Fruit fly (Drosophila melanogaster) whole organism, embryonic: ENCODE measurements around the gene CG13654.

Experiments
- CG10959 ChIP-seq: fragments of 200-800 bp; sonication (Bioruptor generic); IDR thresholded peaks from 2 replicates; pipeline ENCODE4 v1.3.6; 2022; ENCODE audit warnings: missing biosample characterization, missing genetic modification characterization
- CG12155 ChIP-seq: fragments of 200-800 bp; sonication (Bioruptor generic); optimal IDR thresholded peaks from 3 replicates; lab custom pipeline; 2016; ENCODE audit warnings: missing biosample characterization, missing genetic modification characterization
- CG12769 ChIP-seq: fragments of 200-800 bp; sonication (Bioruptor generic); optimal IDR thresholded peaks from 2 replicates; lab custom pipeline; 2019; ENCODE audit warnings: missing biosample characterization, mild to moderate bottlenecking, missing genetic modification characterization, moderate library complexity
- CG12942 ChIP-seq: fragments of 200-800 bp; sonication (Bioruptor generic); optimal IDR thresholded peaks from 3 replicates; lab custom pipeline; 2016; ENCODE audit warnings: missing biosample characterization, missing genetic modification characterization
- CG13296 ChIP-seq: fragments of 200-800 bp; sonication (Bioruptor generic); optimal IDR thresholded peaks from 3 replicates; lab custom pipeline; 2018; ENCODE audit warnings: missing biosample characterization, mild to moderate bottlenecking, missing genetic modification characterization
- CG14965 ChIP-seq: fragments of 200-800 bp; sonication (Bioruptor generic); optimal IDR thresholded peaks from 2 replicates; lab custom pipeline; 2016; ENCODE audit warnings: missing biosample characterization, missing genetic modification characterization, borderline replicate concordance
- CG1529 ChIP-seq: fragments of 200-800 bp; sonication (Bioruptor generic); optimal IDR thresholded peaks from 3 replicates; lab custom pipeline; 2018; ENCODE audit warnings: missing biosample characterization, missing genetic modification characterization
- CG16813 ChIP-seq: fragments of 200-800 bp; sonication (Bioruptor generic); IDR thresholded peaks from 3 replicates; pipeline ENCODE4 v1.3.6; 2022; ENCODE audit warnings: missing biosample characterization, missing genetic modification characterization; ENCODE audit not compliant: partially characterized antibody
- CG17912 ChIP-seq: fragments of 200-800 bp; sonication (Bioruptor generic); optimal IDR thresholded peaks from 2 replicates; lab custom pipeline; 2018; ENCODE audit warnings: missing biosample characterization, mild to moderate bottlenecking, missing genetic modification characterization
- CG1792 ChIP-seq: fragments of 200-800 bp; sonication (Bioruptor generic); optimal IDR thresholded peaks from 2 replicates; lab custom pipeline; 2016; ENCODE audit warnings: missing biosample characterization, missing genetic modification characterization
- CG43689 ChIP-seq: fragments of 200-800 bp; sonication (Bioruptor generic); IDR thresholded peaks from 2 replicates; pipeline ENCODE4 v1.3.6; 2022; ENCODE audit warnings: missing biosample characterization, missing genetic modification characterization
- CG4404 ChIP-seq: fragments of 200-800 bp; sonication (Bioruptor generic); IDR thresholded peaks from 2 replicates; pipeline ENCODE4 v1.3.6; 2022; ENCODE audit warnings: missing biosample characterization, missing genetic modification characterization
- CG4730 ChIP-seq: fragments of 200-800 bp; sonication (Bioruptor generic); IDR thresholded peaks from 2 replicates; pipeline ENCODE4 v1.3.6; 2022; ENCODE audit warnings: missing biosample characterization, missing genetic modification characterization
- CG5180 ChIP-seq: fragments of 200-800 bp; sonication (Bioruptor generic); optimal IDR thresholded peaks from 3 replicates; lab custom pipeline; 2017; ENCODE audit warnings: missing biosample characterization, missing genetic modification characterization, mild to moderate bottlenecking, moderate library complexity, missing genetic modification reagents
- CG7271 ChIP-seq: fragments of 200-800 bp; sonication (Bioruptor generic); optimal IDR thresholded peaks from 2 replicates; lab custom pipeline; 2018; ENCODE audit warnings: missing biosample characterization, mild to moderate bottlenecking, missing genetic modification characterization, moderate library complexity
- CG7786 ChIP-seq: fragments of 200-800 bp; sonication (Bioruptor generic); optimal IDR thresholded peaks from 2 replicates; lab custom pipeline; 2016; ENCODE audit warnings: missing biosample characterization, missing genetic modification characterization
- CG8089 ChIP-seq: fragments of 200-800 bp; sonication (Bioruptor generic); optimal IDR thresholded peaks from 3 replicates; lab custom pipeline; 2016; ENCODE audit warnings: missing biosample characterization, missing genetic modification characterization
- CG8944 ChIP-seq: fragments of 200-800 bp; sonication (Bioruptor generic); optimal IDR thresholded peaks from 3 replicates; lab custom pipeline; 2016; ENCODE audit warnings: missing biosample characterization, missing genetic modification characterization
- CHES-1-like ChIP-seq: fragments of 200-800 bp; sonication (Bioruptor generic); optimal IDR thresholded peaks from 2 replicates; lab custom pipeline; 2016; ENCODE audit warnings: missing biosample characterization, missing genetic modification characterization
- Doc3 ChIP-seq: fragments of 200-800 bp; sonication (Bioruptor generic); IDR thresholded peaks from 3 replicates; pipeline ENCODE4 v1.3.6; 2022; ENCODE audit warnings: missing biosample characterization, missing genetic modification characterization; ENCODE audit not compliant: partially characterized antibody
- Dp ChIP-seq: fragments of 200-800 bp; sonication (Bioruptor generic); optimal IDR thresholded peaks from 2 replicates; lab custom pipeline; 2018; ENCODE audit warnings: missing biosample characterization, mild to moderate bottlenecking, missing genetic modification characterization, moderate library complexity
- Gug ChIP-seq: fragments of 200-800 bp; sonication (Bioruptor generic); IDR thresholded peaks from 4 replicates; pipeline ENCODE4 v1.3.6; 2022; ENCODE audit warnings: missing biosample characterization, missing genetic modification characterization
- H2.0 ChIP-seq: fragments of 200-800 bp; sonication (Bioruptor generic); IDR thresholded peaks from 2 replicates; pipeline ENCODE4 v1.3.6; 2022; ENCODE audit warnings: missing biosample characterization, missing genetic modification characterization
- HLH4C ChIP-seq: fragments of 200-800 bp; sonication (Bioruptor generic); IDR thresholded peaks from 3 replicates; pipeline ENCODE4 v1.3.6; 2022; ENCODE audit warnings: missing biosample characterization, missing genetic modification characterization; ENCODE audit not compliant: partially characterized antibody
- HmgZ ChIP-seq: fragments of 200-800 bp; sonication (Bioruptor generic); optimal IDR thresholded peaks from 2 replicates; lab custom pipeline; 2018; ENCODE audit warnings: missing biosample characterization, mild to moderate bottlenecking, missing genetic modification characterization
- Hr39 ChIP-seq: fragments of >200 bp; optimal IDR thresholded peaks from 2 replicates; lab custom pipeline; 2017
- Mes4 ChIP-seq: fragments of 200-800 bp; sonication (Bioruptor generic); optimal IDR thresholded peaks from 2 replicates; lab custom pipeline; 2016; ENCODE audit warnings: missing biosample characterization, missing genetic modification characterization
- NC2α ChIP-seq: fragments of 200-800 bp; sonication (Bioruptor generic); optimal IDR thresholded peaks from 2 replicates; lab custom pipeline; 2016; ENCODE audit warnings: missing biosample characterization, missing genetic modification characterization
- NfI ChIP-seq: fragments of 200-800 bp; sonication (Bioruptor generic); optimal IDR thresholded peaks from 3 replicates; lab custom pipeline; 2018; ENCODE audit warnings: missing biosample characterization, mild to moderate bottlenecking, missing genetic modification characterization, moderate library complexity
- Six4 ChIP-seq: fragments of 200-800 bp; sonication (Bioruptor generic); optimal IDR thresholded peaks from 2 replicates; lab custom pipeline; 2016; ENCODE audit warnings: missing biosample characterization, missing genetic modification characterization
- Trl ChIP-seq, 3 experiments: fragments of >200 bp in 2 of 3; fragments of 200-800 bp in 1 of 3; sonication (Bioruptor generic) in 1 of 3; optimal IDR thresholded peaks; 2 replicates in 1 of 3; 3 replicates in 2 of 3; lab custom pipeline; 2016 to 2017; ENCODE audit warnings: missing biosample characterization in 1 of 3, missing genetic modification characterization in 1 of 3
- ara ChIP-seq: fragments of 200-800 bp; sonication (Bioruptor generic); IDR thresholded peaks from 2 replicates; pipeline ENCODE4 v1.3.6; 2022; ENCODE audit warnings: missing biosample characterization, missing genetic modification characterization
- crol ChIP-seq: fragments of 200-800 bp; sonication (Bioruptor generic); IDR thresholded peaks from 2 replicates; pipeline ENCODE4 v1.3.6; 2022; ENCODE audit warnings: missing biosample characterization, missing genetic modification characterization
- ems ChIP-seq: fragments of 200-800 bp; sonication (Bioruptor generic); optimal IDR thresholded peaks from 3 replicates; lab custom pipeline; 2016; ENCODE audit warnings: missing biosample characterization, missing genetic modification characterization
- ftz-f1 ChIP-seq: fragments of 200-800 bp; sonication (Bioruptor generic); optimal IDR thresholded peaks from 2 replicates; lab custom pipeline; 2016; ENCODE audit warnings: missing biosample characterization, missing genetic modification characterization
- gsb-n ChIP-seq: fragments of 200-800 bp; sonication (Bioruptor generic); optimal IDR thresholded peaks from 3 replicates; lab custom pipeline; 2018; ENCODE audit warnings: missing biosample characterization, mild to moderate bottlenecking, missing genetic modification characterization
- inv ChIP-seq: fragments of 200-800 bp; sonication (Bioruptor generic); IDR thresholded peaks from 2 replicates; pipeline ENCODE4 v1.3.6; 2022; ENCODE audit warnings: missing biosample characterization, missing genetic modification characterization; ENCODE audit not compliant: partially characterized antibody
- luna ChIP-seq: fragments of 200-800 bp; sonication (Bioruptor generic); optimal IDR thresholded peaks from 2 replicates; lab custom pipeline; 2016; ENCODE audit warnings: missing biosample characterization, missing genetic modification characterization
- mam ChIP-seq: fragments of 200-800 bp; sonication (Bioruptor generic); optimal IDR thresholded peaks from 3 replicates; lab custom pipeline; 2016; ENCODE audit warnings: missing biosample characterization, missing genetic modification characterization
- nerfin-2 ChIP-seq: fragments of 200-800 bp; sonication (Bioruptor generic); IDR thresholded peaks from 2 replicates; pipeline ENCODE4 v1.3.6; 2022; ENCODE audit warnings: missing biosample characterization, missing genetic modification characterization; ENCODE audit not compliant: partially characterized antibody
- odd ChIP-seq: fragments of 200-800 bp; sonication (Bioruptor generic); optimal IDR thresholded peaks from 2 replicates; lab custom pipeline; 2017; ENCODE audit warnings: missing biosample characterization, mild to moderate bottlenecking, missing genetic modification characterization
- pnt ChIP-seq: fragments of 200-800 bp; sonication (Bioruptor generic); optimal IDR thresholded peaks from 3 replicates; lab custom pipeline; 2016; ENCODE audit warnings: missing biosample characterization, missing genetic modification characterization
- salm ChIP-seq: fragments of 200-800 bp; sonication (Bioruptor generic); optimal IDR thresholded peaks from 2 replicates; lab custom pipeline; 2018; ENCODE audit warnings: missing biosample characterization, mild to moderate bottlenecking, missing genetic modification characterization
- schlank ChIP-seq: fragments of 200-800 bp; sonication (Bioruptor generic); optimal IDR thresholded peaks from 2 replicates; lab custom pipeline; 2018; ENCODE audit warnings: missing biosample characterization, mild to moderate bottlenecking, missing genetic modification characterization
- sens-2 ChIP-seq: fragments of 200-800 bp; sonication (Bioruptor generic); IDR thresholded peaks from 2 replicates; pipeline ENCODE4 v1.3.6; 2022; ENCODE audit warnings: missing biosample characterization, missing genetic modification characterization
- slbo ChIP-seq: fragments of 200-800 bp; sonication (Bioruptor generic); IDR thresholded peaks from 2 replicates; pipeline ENCODE4 v1.3.6; 2022; ENCODE audit warnings: missing biosample characterization, missing genetic modification characterization
- tll ChIP-seq, 2 experiments: fragments of 200-800 bp in 1 of 2; fragments of >200 bp in 1 of 2; sonication (Bioruptor generic) in 1 of 2; optimal IDR thresholded peaks; 2 replicates each; lab custom pipeline; 2017 to 2019; ENCODE audit warnings: missing biosample characterization in 2 of 2, missing genetic modification characterization in 2 of 2, mild to moderate bottlenecking in 1 of 2, moderate library complexity in 1 of 2
- twi ChIP-seq: fragments of 200-800 bp; optimal IDR thresholded peaks from 2 replicates; lab custom pipeline; 2019; ENCODE audit warnings: missing biosample characterization, mild to moderate bottlenecking, missing genetic modification characterization, moderate library complexity
- wor ChIP-seq: fragments of 200-800 bp; sonication (Bioruptor generic); IDR thresholded peaks from 2 replicates; pipeline ENCODE4 v1.3.6; 2022; ENCODE audit warnings: missing biosample characterization, missing genetic modification characterization
- zf30C ChIP-seq: fragments of 200-800 bp; sonication (Bioruptor generic); optimal IDR thresholded peaks from 3 replicates; lab custom pipeline; 2018; ENCODE audit warnings: missing biosample characterization, mild to moderate bottlenecking, missing genetic modification characterization

CG13654 gene

dm6 chr3R:25193726-25194204, 5.9 kb upstream of the CG13654 start, which contains the start of gene lobo (continued):
- TF ChIP-seq ems (GFP tag; lab: Kevin White, UChicago), result peak; percentile 26
- TF ChIP-seq zf30C (GFP tag; lab: Kevin White, UChicago), result no peak
- no peak for TF ChIP-seq CG43689
- peak; percentile 29 for TF ChIP-seq Dp (GFP tag; lab: Kevin White, UChicago)
- peak; percentile 57 for TF ChIP-seq twi (tag; lab: Kevin White, UChicago)
- TF ChIP-seq CG1792, result no peak
- peak in 1 of 2 experiments; percentile 1 for TF ChIP-seq Trl (optimal IDR thresholded peaks at IDR 0.05; lab: Kevin White, UChicago)
- TF ChIP-seq Trl (GFP tag; optimal IDR thresholded peaks at IDR 0.05; lab: Kevin White, UChicago), result peak; percentile 65
- peak; percentile 47 for TF ChIP-seq CG1529 (GFP tag; lab: Kevin White, UChicago)
- peak; percentile 55 for TF ChIP-seq CG7271 (tag; lab: Kevin White, UChicago)
- peak; percentile 10 for TF ChIP-seq ftz-f1 (GFP tag; lab: Kevin White, UChicago)
- TF ChIP-seq CG4730, result peak; percentile 62; the same call in 1 of the 2 replicates
- TF ChIP-seq CG7786 (GFP tag; lab: Kevin White, UChicago), result peak; percentile 37
- TF ChIP-seq CG4404 (GFP tag; lab: Robert Waterston, UW), result peak; percentile 15; the same call in 1 of the 2 replicates
- no peak for TF ChIP-seq Doc3 (GFP tag; lab: Robert Waterston, UW)
- TF ChIP-seq HmgZ (tag; lab: Kevin White, UChicago), result peak; percentile 80
- no peak for TF ChIP-seq Hr39
- TF ChIP-seq CG16813, result no peak
- no peak for TF ChIP-seq inv (GFP tag; lab: Robert Waterston, UW)
- TF ChIP-seq Gug (GFP tag; lab: Robert Waterston, UW), result 0 out of 4 replicates have a peak, but pooled peaks have one; percentile 14
- TF ChIP-seq CHES-1-like (GFP tag; lab: Kevin White, UChicago), result peak; percentile 62
- peak; percentile 69 for TF ChIP-seq CG8089 (GFP tag; lab: Kevin White, UChicago)
- no peak for TF ChIP-seq salm
- no peak for TF ChIP-seq HLH4C (GFP tag; lab: Robert Waterston, UW)
- peak; percentile 35 for TF ChIP-seq CG5180 (GFP tag; lab: Kevin White, UChicago)
- peak; percentile 85 for TF ChIP-seq slbo (GFP tag; lab: Robert Waterston, UW)
- peak; percentile 45 for TF ChIP-seq schlank (tag; lab: Kevin White, UChicago)
- TF ChIP-seq luna, result peak; percentile 27
- peak; percentile 31 for TF ChIP-seq pnt (GFP tag; lab: Kevin White, UChicago)
- no peak for TF ChIP-seq crol (GFP tag; lab: Robert Waterston, UW)
- TF ChIP-seq H2.0 (GFP tag; lab: Robert Waterston, UW), result peak; percentile 54
- peak; percentile 67 for TF ChIP-seq CG17912 (GFP tag; lab: Kevin White, UChicago)
- TF ChIP-seq NfI (GFP tag; lab: Kevin White, UChicago), result peak; percentile 85
- 0 out of 2 replicates have a peak, but pooled peaks have one; percentile 21 for TF ChIP-seq wor
- no peak for TF ChIP-seq odd (GFP tag; lab: Kevin White, UChicago)
- peak; percentile 28 for TF ChIP-seq gsb-n (tag; lab: Kevin White, UChicago)
- TF ChIP-seq CG8944 (GFP tag; lab: Kevin White, UChicago), result no peak
- TF ChIP-seq NC2α (GFP tag; lab: Kevin White, UChicago), result no peak
- peak; percentile 75 for TF ChIP-seq sens-2
- TF ChIP-seq mam (GFP tag; lab: Kevin White, UChicago), result peak; percentile 64
- peak; percentile 67 for TF ChIP-seq Mes4 (GFP tag; lab: Kevin White, UChicago)
- TF ChIP-seq nerfin-2 (GFP tag; lab: Robert Waterston, UW), result no peak
- no peak for TF ChIP-seq ara (GFP tag; lab: Robert Waterston, UW)
- peak; percentile 11 for TF ChIP-seq CG14965 (GFP tag; lab: Kevin White, UChicago)
- no peak for TF ChIP-seq CG10959 (GFP tag; lab: Robert Waterston, UW)
- no peak for TF ChIP-seq CG12942 (GFP tag; lab: Kevin White, UChicago)
- peak; percentile 15 for TF ChIP-seq Six4 (GFP tag; lab: Kevin White, UChicago)
- TF ChIP-seq tll (GFP tag; optimal IDR thresholded peaks at IDR 0.05; lab: Kevin White, UChicago), result no peak
- peak; percentile 9 for TF ChIP-seq CG12155 (GFP tag; lab: Kevin White, UChicago)
- no peak for TF ChIP-seq CG12769 (tag; lab: Kevin White, UChicago)
- peak; percentile 43 for TF ChIP-seq CG13296 (GFP tag; lab: Kevin White, UChicago)
